Fruit fly (Drosophila melanogaster) whole organism, embryonic: Measurements from ENCODE around the gene CG5068.

Source experiments
- B-H1 ChIP-seq: fragments of 200-800 bp; sonication (Bioruptor generic); IDR thresholded peaks from 3 replicates; pipeline ENCODE4 v1.3.6; 2022; ENCODE audit warnings: missing biosample characterization, missing genetic modification characterization
- CG11093 ChIP-seq: fragments of 200-800 bp; sonication (Bioruptor generic); IDR thresholded peaks from 3 replicates; pipeline ENCODE4 v1.3.6; 2022; ENCODE audit warnings: missing biosample characterization, missing genetic modification characterization
- CG13424 ChIP-seq: fragments of 200-800 bp; sonication (Bioruptor generic); optimal IDR thresholded peaks from 2 replicates; lab custom pipeline; 2019; ENCODE audit warnings: missing biosample characterization, mild to moderate bottlenecking, missing genetic modification characterization, moderate library complexity
- hb ChIP-seq: fragments of 200-800 bp; sonication (Bioruptor generic); IDR thresholded peaks from 3 replicates; pipeline ENCODE4 v1.3.6; 2022; ENCODE audit warnings: missing biosample characterization, missing genetic modification characterization; ENCODE audit not compliant: partially characterized antibody
- jumu ChIP-seq: fragments of 200-800 bp; sonication (Bioruptor generic); optimal IDR thresholded peaks from 3 replicates; lab custom pipeline; 2016; ENCODE audit warnings: missing biosample characterization, missing genetic modification characterization
- knrl ChIP-seq: fragments of 200-800 bp; sonication (Bioruptor generic); IDR thresholded peaks from 3 replicates; pipeline ENCODE4 v1.3.6; 2022; ENCODE audit warnings: missing biosample characterization, missing genetic modification characterization; ENCODE audit not compliant: partially characterized antibody
- lola ChIP-seq, 3 experiments: fragments of >200 bp in 2 of 3; fragments of 200-800 bp in 1 of 3; sonication (Bioruptor generic) in 1 of 3; optimal IDR thresholded peaks; 2 replicates each; lab custom pipeline; 2017 to 2019; ENCODE audit warnings: missing biosample characterization in 3 of 3, missing genetic modification characterization in 3 of 3, mild to moderate bottlenecking in 1 of 3, moderate library complexity in 1 of 3

DNA sequence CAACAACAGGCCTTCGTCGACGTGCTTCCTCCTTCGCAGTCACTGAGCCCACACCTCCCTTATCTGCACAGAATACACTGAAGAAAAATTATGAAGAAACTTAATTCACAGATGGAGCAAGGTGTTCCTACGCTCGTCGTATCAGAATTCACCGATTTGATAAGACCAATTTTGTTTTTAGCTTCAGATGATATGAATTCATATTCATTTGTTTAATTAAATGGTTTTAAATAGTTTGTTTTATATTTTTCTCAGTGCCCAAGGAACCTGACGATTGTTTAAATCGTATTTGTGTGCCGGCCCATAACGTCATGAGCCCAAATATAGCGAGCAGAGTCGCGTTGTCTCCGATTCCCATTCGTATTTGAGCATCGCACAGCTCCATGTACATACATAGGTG lies 37.1 kb downstream of the CG5068 start:
- no peak for TF ChIP-seq B-H1
- TF ChIP-seq lola (GFP tag; optimal IDR thresholded peaks at IDR 0.05; lab: Kevin White, UChicago), result peak in 1 of 3 experiments; percentile 87
- peak; percentile 55 for TF ChIP-seq CG13424 (tag; lab: Kevin White, UChicago)
- TF ChIP-seq jumu, result peak; percentile 23
- TF ChIP-seq CG11093 (GFP tag; lab: Robert Waterston, UW), result no peak; the same call in 2 of the 3 replicates
- TF ChIP-seq knrl, result no peak
- no peak for TF ChIP-seq hb (GFP tag; lab: Robert Waterston, UW)
